Worm (Caenorhabditis elegans): ENCODE results near the gene cisd-3.1.

Gene cisd-3.1

DNA sequence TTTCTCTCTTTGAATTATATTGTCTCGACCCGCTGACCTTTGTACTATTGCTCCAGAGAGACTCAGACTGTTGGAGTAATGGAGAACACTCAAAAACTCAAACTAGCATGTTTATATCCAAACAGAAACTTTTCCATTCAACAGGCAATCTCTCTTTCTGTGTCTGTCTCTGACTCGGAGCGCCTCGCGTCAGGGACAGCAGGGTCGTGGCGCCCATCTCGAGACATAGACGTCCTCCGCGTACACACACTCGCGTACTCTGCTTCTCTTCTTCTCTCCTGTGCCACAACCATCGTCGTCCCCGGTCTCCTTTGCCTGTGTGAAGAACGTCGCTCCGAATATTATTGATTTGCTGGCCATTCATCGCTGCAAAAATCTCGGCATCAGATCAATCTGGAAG lies 9.3 kb downstream of the cisd-3.1 start:
- TF ChIP-seq pqm-1 (tag; optimal IDR thresholded peaks at IDR 0.05) (peak; percentile 81), tbx-2 (tag; optimal IDR thresholded peaks at IDR 0.05) (no peak), fkh-2 (tag; optimal IDR thresholded peaks at IDR 0.05) (peak; percentile 19), fos-1 (tag; optimal IDR thresholded peaks at IDR 0.05) (no peak), nhr-77 (tag; optimal IDR thresholded peaks at IDR 0.05) (no peak), nhr-237 (tag; optimal IDR thresholded peaks at IDR 0.05) (no peak), egl-27 (tag; optimal IDR thresholded peaks at IDR 0.05) (no peak), unc-39 (tag; optimal IDR thresholded peaks at IDR 0.05) (no peak), elt-3 (tag; optimal IDR thresholded peaks at IDR 0.05) (no peak), mdl-1 (tag; optimal IDR thresholded peaks at IDR 0.05) (peak; percentile 16), pha-4 (tag; optimal IDR thresholded peaks at IDR 0.05) (peak; percentile 94), zag-1 (tag; optimal IDR thresholded peaks at IDR 0.05) (no peak), hmg-11 (tag; optimal IDR thresholded peaks at IDR 0.05) (peak; percentile 91), lin-39 (tag; optimal IDR thresholded peaks at IDR 0.05) (peak; percentile 87), ceh-9 (tag; optimal IDR thresholded peaks at IDR 0.05) (no peak), ama-1 (optimal IDR thresholded peaks at IDR 0.05) (peak; percentile 19), snpc-4 (tag; optimal IDR thresholded peaks at IDR 0.05) (peak; percentile 38), ztf-4 (tag; optimal IDR thresholded peaks at IDR 0.05) (no peak), nhr-23 (tag; optimal IDR thresholded peaks at IDR 0.05) (peak; percentile 61), daf-12 (tag; optimal IDR thresholded peaks at IDR 0.05) (no peak), aly-2 (tag; optimal IDR thresholded peaks at IDR 0.05) (no peak), ZK546.5 (tag; optimal IDR thresholded peaks at IDR 0.05) (no peak), elt-2 (tag; optimal IDR thresholded peaks at IDR 0.05) (peak; percentile 80), nhr-76 (tag; optimal IDR thresholded peaks at IDR 0.05) (no peak), nhr-43 (tag; optimal IDR thresholded peaks at IDR 0.05; ENCODE audit: poor library complexity, severe bottlenecking) (peak; percentile 11), nhr-28 (tag; optimal IDR thresholded peaks at IDR 0.05) (no peak), eor-1 (tag; optimal IDR thresholded peaks at IDR 0.05) (no peak), jun-1 (tag; optimal IDR thresholded peaks at IDR 0.05) (peak; percentile 44), sea-2 (GFP tag; optimal IDR thresholded peaks at IDR 0.05) (no peak), nfya-1 (tag; optimal IDR thresholded peaks at IDR 0.05; ENCODE audit: insufficient read depth) (peak; percentile 81), nhr-11 (tag; optimal IDR thresholded peaks at IDR 0.05) (no peak), unc-62 (GFP tag; optimal IDR thresholded peaks at IDR 0.05) (no peak), lsy-12 (tag; optimal IDR thresholded peaks at IDR 0.05) (peak; percentile 48), ceh-28 (tag; optimal IDR thresholded peaks at IDR 0.05) (peak; percentile 50), elt-1 (tag; optimal IDR thresholded peaks at IDR 0.05) (no peak), nhr-67 (tag; optimal IDR thresholded peaks at IDR 0.05) (no peak), skn-1 (tag; optimal IDR thresholded peaks at IDR 0.05) (no peak), egl-5 (tag; optimal IDR thresholded peaks at IDR 0.05) (peak; percentile 27), R02D3.7 (tag; optimal IDR thresholded peaks at IDR 0.05) (peak; percentile 52), ceh-82 (tag; optimal IDR thresholded peaks at IDR 0.05) (no peak), nhr-12 (tag; optimal IDR thresholded peaks at IDR 0.05) (no peak), mml-1 (tag; optimal IDR thresholded peaks at IDR 0.05) (no peak), ztf-11 (tag; optimal IDR thresholded peaks at IDR 0.05) (no peak), nhr-25 (tag; optimal IDR thresholded peaks at IDR 0.05) (peak; percentile 79), lin-15B (tag; optimal IDR thresholded peaks at IDR 0.05) (peak; percentile 72), fkh-10 (GFP tag; optimal IDR thresholded peaks at IDR 0.05) (no peak), ceh-16 (tag; optimal IDR thresholded peaks at IDR 0.05) (no peak)

DNA sequence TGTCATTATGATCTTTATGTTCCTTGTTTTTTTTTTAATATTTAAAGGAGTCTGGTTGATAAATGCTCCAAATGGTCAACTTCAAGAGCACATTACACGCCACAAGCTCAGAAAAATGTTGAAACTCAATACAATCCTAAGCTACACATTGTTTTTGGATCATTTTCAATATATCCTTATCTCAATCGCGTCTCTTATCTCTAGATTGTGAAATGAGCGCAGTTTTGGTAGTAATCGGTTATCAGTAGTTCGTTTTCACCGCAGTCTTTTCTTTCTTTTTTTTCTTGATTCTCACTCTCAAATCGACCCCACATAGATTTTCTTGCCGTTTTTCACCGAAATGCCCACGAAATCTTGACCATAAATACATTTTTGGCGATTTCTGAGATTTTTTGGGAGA lies 10.2 kb downstream of the cisd-3.1 start:
- TF ChIP-seq elt-2 (tag; optimal IDR thresholded peaks at IDR 0.05): peak; percentile 56
- no peak for TF ChIP-seq ceh-82 (tag; optimal IDR thresholded peaks at IDR 0.05)
- no peak for TF ChIP-seq ztf-11 (tag; optimal IDR thresholded peaks at IDR 0.05)
- no peak for TF ChIP-seq ama-1 (optimal IDR thresholded peaks at IDR 0.05)

Measured in whole organism, L3 larva.